Worm (Caenorhabditis elegans) whole organism, L2 larva: ENCODE data around the gene C05E7.3.

Experiments
- C34F6.9 ChIP-seq: fragments of 150-350 bp; optimal IDR thresholded peaks from 2 replicates; lab custom pipeline; 2014; ENCODE audit warnings: missing biosample characterization, missing genetic modification characterization
- F13H6.1 ChIP-seq: sonication (generic microtip); optimal IDR thresholded peaks from 2 replicates; lab custom pipeline; 2016; ENCODE audit warnings: missing genetic modification characterization, missing compliant biosample characterization
- R02D3.7 ChIP-seq: fragments of 150-350 bp; optimal IDR thresholded peaks from 2 replicates; lab custom pipeline; 2014; ENCODE audit warnings: missing biosample characterization, missing genetic modification characterization
- Y55F3AM.14 ChIP-seq: fragments of 200-800 bp; sonication (Bioruptor generic); optimal IDR thresholded peaks from 2 replicates; lab custom pipeline; 2018; ENCODE audit warnings: mild to moderate bottlenecking, missing genetic modification characterization, missing compliant biosample characterization
- aly-2 ChIP-seq: fragments of 150-350 bp; optimal IDR thresholded peaks from 2 replicates; lab custom pipeline; 2014; ENCODE audit warnings: missing biosample characterization, missing genetic modification characterization
- ama-1 ChIP-seq: fragments of 150-350 bp; optimal IDR thresholded peaks from 2 replicates; lab custom pipeline; 2018; ENCODE audit warnings: inconsistent platforms
- blmp-1 ChIP-seq: sonication (generic microtip); optimal IDR thresholded peaks from 2 replicates; lab custom pipeline; 2017; ENCODE audit warnings: missing genetic modification characterization, mild to moderate bottlenecking, missing compliant biosample characterization, antibody characterized with exemption, moderate library complexity; ENCODE audit not compliant: insufficient read depth
- ceh-82 ChIP-seq: fragments of 150-350 bp; optimal IDR thresholded peaks from 2 replicates; lab custom pipeline; 2014; ENCODE audit warnings: missing biosample characterization, missing genetic modification characterization
- crh-2 ChIP-seq: sonication (generic microtip); optimal IDR thresholded peaks from 2 replicates; lab custom pipeline; 2017; ENCODE audit warnings: missing biosample characterization, missing genetic modification characterization
- egl-27 ChIP-seq: sonication (generic microtip); optimal IDR thresholded peaks from 3 replicates; lab custom pipeline; 2017; ENCODE audit warnings: missing biosample characterization, missing genetic modification reagents, missing genetic modification characterization
- elt-1 ChIP-seq: fragments of 150-350 bp; optimal IDR thresholded peaks from 2 replicates; lab custom pipeline; 2014; ENCODE audit warnings: missing biosample characterization, missing genetic modification characterization
- elt-3 ChIP-seq: sonication (generic microtip); optimal IDR thresholded peaks from 2 replicates; lab custom pipeline; 2017; ENCODE audit warnings: missing biosample characterization, missing genetic modification characterization
- fos-1 ChIP-seq: fragments of 150-350 bp; optimal IDR thresholded peaks from 2 replicates; lab custom pipeline; 2014; ENCODE audit warnings: missing biosample characterization, missing genetic modification characterization
- gmeb-1 ChIP-seq: fragments of 150-350 bp; optimal IDR thresholded peaks from 2 replicates; lab custom pipeline; 2014; ENCODE audit warnings: missing biosample characterization, missing genetic modification characterization
- lin-11 ChIP-seq: fragments of 150-350 bp; sonication (generic microtip); optimal IDR thresholded peaks from 2 replicates; lab custom pipeline; 2014; ENCODE audit warnings: missing biosample characterization, missing genetic modification characterization, inconsistent platforms, mixed read lengths
- lin-13 ChIP-seq: fragments of 150-350 bp; optimal IDR thresholded peaks from 2 replicates; lab custom pipeline; 2014; ENCODE audit warnings: missing biosample characterization, missing genetic modification reagents, missing genetic modification characterization
- lsy-2 ChIP-seq, 2 experiments: fragments of 150-350 bp in 1 of 2; sonication (generic microtip) in 1 of 2; optimal IDR thresholded peaks; 2 replicates each; lab custom pipeline; 2014 to 2017; ENCODE audit warnings: missing biosample characterization in 2 of 2, missing genetic modification characterization in 2 of 2
- mab-5 ChIP-seq: fragments of 150-350 bp; optimal IDR thresholded peaks from 2 replicates; lab custom pipeline; 2014; ENCODE audit warnings: missing biosample characterization, missing genetic modification characterization
- mdl-1 ChIP-seq, 2 experiments: fragments of 150-350 bp in 1 of 2; sonication (generic microtip) in 1 of 2; optimal IDR thresholded peaks; 2 replicates each; lab custom pipeline; 2017; ENCODE audit warnings: missing biosample characterization in 2 of 2, missing genetic modification characterization in 2 of 2
- nhr-10 ChIP-seq: sonication (generic microtip); optimal IDR thresholded peaks from 2 replicates; lab custom pipeline; 2017; ENCODE audit warnings: missing biosample characterization, missing genetic modification characterization
- nhr-12 ChIP-seq: fragments of 150-350 bp; optimal IDR thresholded peaks from 2 replicates; lab custom pipeline; 2014; ENCODE audit warnings: missing biosample characterization, missing genetic modification characterization
- nhr-129 ChIP-seq: fragments of 150-350 bp; optimal IDR thresholded peaks from 2 replicates; lab custom pipeline; 2014; ENCODE audit warnings: missing biosample characterization, missing genetic modification characterization
- nhr-21 ChIP-seq: fragments of 150-350 bp; optimal IDR thresholded peaks from 2 replicates; lab custom pipeline; 2014; ENCODE audit warnings: missing biosample characterization, missing genetic modification characterization
- nhr-23 ChIP-seq: fragments of 150-350 bp; optimal IDR thresholded peaks from 2 replicates; lab custom pipeline; 2014; ENCODE audit warnings: missing biosample characterization, missing genetic modification reagents, missing genetic modification characterization
- nhr-237 ChIP-seq: fragments of 150-350 bp; optimal IDR thresholded peaks from 2 replicates; lab custom pipeline; 2014; ENCODE audit warnings: missing biosample characterization, missing genetic modification characterization
- nhr-25 ChIP-seq: fragments of 150-350 bp; sonication (generic microtip); optimal IDR thresholded peaks from 3 replicates; lab custom pipeline; 2014; ENCODE audit warnings: missing biosample characterization, missing genetic modification characterization
- nhr-6 ChIP-seq: fragments of 150-350 bp; optimal IDR thresholded peaks from 2 replicates; lab custom pipeline; 2014; ENCODE audit warnings: missing biosample characterization, missing genetic modification characterization
- skn-1 ChIP-seq: sonication (generic microtip); optimal IDR thresholded peaks from 2 replicates; lab custom pipeline; 2017; ENCODE audit warnings: missing biosample characterization, missing genetic modification characterization
- sma-3 ChIP-seq: sonication (generic microtip); optimal IDR thresholded peaks from 2 replicates; lab custom pipeline; 2016; ENCODE audit warnings: missing genetic modification reagents, missing genetic modification characterization, missing compliant biosample characterization
- sma-9 ChIP-seq, 2 experiments: fragments of 150-350 bp in 1 of 2; sonication (generic microtip) in 1 of 2; optimal IDR thresholded peaks; 2 replicates each; lab custom pipeline; 2014 to 2016; ENCODE audit warnings: missing genetic modification characterization in 2 of 2, mild to moderate bottlenecking in 1 of 2, missing biosample characterization in 1 of 2, missing compliant biosample characterization in 1 of 2, missing genetic modification reagents in 1 of 2, moderate library complexity in 1 of 2
- snpc-4 ChIP-seq: fragments of 150-350 bp; optimal IDR thresholded peaks from 2 replicates; lab custom pipeline; 2014; ENCODE audit warnings: missing biosample characterization, missing genetic modification characterization
- unc-39 ChIP-seq: fragments of 150-350 bp; optimal IDR thresholded peaks from 2 replicates; lab custom pipeline; 2014; ENCODE audit warnings: missing biosample characterization, missing genetic modification characterization
- unc-62 ChIP-seq: fragments of 150-350 bp; optimal IDR thresholded peaks from 2 replicates; lab custom pipeline; 2014; ENCODE audit warnings: missing biosample characterization, missing genetic modification reagents, missing genetic modification characterization
- zag-1 ChIP-seq: fragments of 150-350 bp; optimal IDR thresholded peaks from 2 replicates; lab custom pipeline; 2014; ENCODE audit warnings: missing biosample characterization, missing genetic modification characterization
- ztf-1 ChIP-seq: fragments of 200-800 bp; sonication (Bioruptor generic); conservative IDR thresholded peaks from 2 replicates; pipeline ENCODE4 v1.3.6; 2022; ENCODE audit warnings: missing genetic modification characterization, missing compliant biosample characterization

C05E7.3 gene

DNA sequence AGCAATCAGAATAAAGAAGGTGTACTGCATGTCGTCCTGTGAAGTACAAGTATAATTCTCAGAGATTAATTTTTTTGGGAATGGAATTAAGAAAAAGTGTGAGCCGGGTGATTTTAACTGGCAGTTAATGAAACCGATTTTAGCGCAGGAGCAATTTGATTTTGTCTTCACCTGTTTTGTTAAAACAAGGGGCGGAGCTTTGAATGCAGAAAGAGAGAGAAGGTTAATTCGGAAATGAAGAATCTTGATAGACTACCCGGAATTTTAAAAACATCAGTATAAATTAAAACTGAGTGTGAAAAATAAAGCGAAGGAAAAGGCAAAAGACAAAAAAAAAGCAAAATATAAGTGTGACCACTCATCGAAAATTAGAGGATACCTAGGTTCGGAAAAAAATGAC is at the start of gene C05E7.3:
Gene C05E7.3 (minus strand): TSS at position 101 of the 400 bp plus-strand sequence.
- TF ChIP-seq nhr-10 (no peak), Y55F3AM.14 (GFP tag; lab: Kevin White, UChicago) (no peak), skn-1 (tag; lab: Kevin White, UChicago) (no peak), fos-1 (tag; lab: Kevin White, UChicago) (no peak), unc-39 (tag; lab: Kevin White, UChicago) (no peak), ztf-1 (GFP tag; lab: Robert Waterston, UW) (no peak), mab-5 (tag; lab: Kevin White, UChicago) (no peak), R02D3.7 (tag; lab: Kevin White, UChicago) (no peak), egl-27 (tag; lab: Kevin White, UChicago) (no peak), sma-3 (GFP tag; lab: Kevin White, UChicago) (no peak), zag-1 (tag; lab: Kevin White, UChicago) (no peak), lin-11 (tag; lab: Kevin White, UChicago) (no peak), nhr-23 (tag; lab: Kevin White, UChicago) (no peak), ceh-82 (tag; lab: Kevin White, UChicago) (no peak), ama-1 (no peak), nhr-237 (tag; lab: Kevin White, UChicago) (no peak), nhr-12 (no peak)

DNA sequence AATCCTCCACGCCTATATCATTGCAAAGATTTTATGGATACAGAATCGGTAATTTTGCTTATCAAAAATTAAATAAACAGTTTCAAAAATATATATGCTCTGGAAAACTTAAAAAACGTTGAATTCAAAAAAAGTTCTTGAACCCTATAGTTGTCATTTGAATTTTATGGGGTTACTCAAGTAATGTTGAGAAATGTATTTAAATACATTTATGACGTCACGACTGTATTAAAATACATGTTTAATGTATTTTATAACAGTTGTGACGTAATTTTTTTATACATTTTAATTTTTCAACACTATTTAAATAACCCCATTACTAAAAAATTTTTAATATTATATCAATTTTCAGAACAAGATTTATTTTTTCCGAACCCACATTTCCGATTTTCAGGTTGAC is 49.7 kb upstream of the C05E7.3 start:
- peak; percentile 25 for TF ChIP-seq nhr-25 (tag; lab: Kevin White, UChicago)
- TF ChIP-seq snpc-4 (tag; lab: Kevin White, UChicago), result no peak
- no peak for TF ChIP-seq mdl-1 (tag; optimal IDR thresholded peaks at IDR 0.05; lab: Kevin White, UChicago)

DNA sequence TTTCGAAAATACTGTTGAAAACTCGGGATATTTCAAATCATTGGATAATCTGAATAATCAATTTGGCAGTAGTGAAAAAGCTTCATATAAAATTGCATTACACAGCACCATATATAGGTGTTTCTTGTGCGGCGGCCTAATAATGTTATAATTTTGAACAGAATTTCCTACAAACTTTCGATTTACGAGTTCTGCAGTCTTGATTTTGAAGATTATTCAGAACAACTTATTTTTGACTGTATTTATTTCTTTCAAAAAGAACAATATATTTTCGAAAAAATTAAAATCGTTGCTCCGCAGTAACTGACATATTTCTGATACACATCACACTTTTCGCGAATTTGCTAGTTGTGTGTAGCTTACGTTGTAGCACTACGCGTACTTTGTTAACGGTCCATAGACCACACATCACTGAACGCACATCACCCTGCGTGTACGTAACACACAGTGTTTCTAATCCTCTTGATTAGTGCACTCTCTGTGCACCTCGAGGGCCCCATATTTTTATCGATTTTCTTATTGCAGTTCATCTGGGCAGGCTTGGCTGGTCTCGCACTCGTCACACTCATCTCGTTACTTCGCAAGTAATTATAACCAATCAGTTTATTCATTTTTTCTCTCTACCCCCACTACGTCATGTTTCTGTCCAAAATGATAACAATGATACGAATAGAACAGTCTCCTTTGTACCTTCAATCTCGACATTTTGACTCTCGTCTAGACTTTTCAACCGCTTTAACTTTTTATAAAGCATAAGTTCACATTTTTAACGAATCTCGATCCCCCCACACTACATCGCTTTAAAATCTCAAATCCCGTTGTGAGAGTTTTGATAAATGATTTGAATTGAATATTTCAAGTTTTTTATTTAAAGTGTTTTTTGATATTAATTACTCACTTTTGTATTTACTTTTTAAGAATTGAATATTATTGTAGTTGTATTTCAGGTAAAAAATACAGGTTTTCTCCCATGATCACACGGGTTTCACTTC is 44.4 kb upstream of the C05E7.3 start, which contains the start of the genes F11C1.1 and vwa-8:
Gene F11C1.1 (minus strand): TSS at position 51 of the 992 bp plus-strand sequence.
Gene vwa-8 (plus strand): TSS at position 942 of the 992 bp plus-strand sequence.
- TF ChIP-seq blmp-1 (tag; lab: Kevin White, UChicago), result no peak
- peak; percentile 63 for TF ChIP-seq nhr-10
- peak; percentile 51 for TF ChIP-seq nhr-21 (tag; lab: Kevin White, UChicago)
- TF ChIP-seq skn-1 (tag; lab: Kevin White, UChicago), result no peak
- no peak for TF ChIP-seq gmeb-1 (tag; lab: Kevin White, UChicago)
- peak; percentile 32 for TF ChIP-seq C34F6.9 (tag; lab: Kevin White, UChicago)
- TF ChIP-seq elt-3 (tag; lab: Kevin White, UChicago), result no peak
- TF ChIP-seq lsy-2 (tag; optimal IDR thresholded peaks at IDR 0.05; lab: Kevin White, UChicago), result peak in 1 of 2 experiments; percentile 43
- TF ChIP-seq nhr-25 (tag; lab: Kevin White, UChicago), result peak; percentile 69
- TF ChIP-seq crh-2, result peak; percentile 50
- no peak for TF ChIP-seq nhr-23 (tag; lab: Kevin White, UChicago)
- no peak for TF ChIP-seq aly-2 (tag; lab: Kevin White, UChicago)
- no peak for TF ChIP-seq nhr-6 (tag; lab: Kevin White, UChicago)
- peak; percentile 80 for TF ChIP-seq sma-9 (GFP tag; optimal IDR thresholded peaks at IDR 0.05; lab: Kevin White, UChicago)
- TF ChIP-seq sma-9 (tag; optimal IDR thresholded peaks at IDR 0.05; lab: Kevin White, UChicago), result no peak
- no peak for TF ChIP-seq lin-11 (tag; lab: Kevin White, UChicago)
- no peak for TF ChIP-seq elt-1 (tag; lab: Kevin White, UChicago)
- peak; percentile 43 for TF ChIP-seq lin-13
- TF ChIP-seq unc-62 (GFP tag; lab: Kevin White, UChicago), result no peak
- no peak for TF ChIP-seq ama-1
- TF ChIP-seq F13H6.1, result peak; percentile 58
- no peak for TF ChIP-seq fos-1 (tag; lab: Kevin White, UChicago)
- no peak for TF ChIP-seq ceh-82 (tag; lab: Kevin White, UChicago)
- no peak for TF ChIP-seq nhr-237 (tag; lab: Kevin White, UChicago)
- TF ChIP-seq nhr-129 (tag; lab: Kevin White, UChicago), result peak; percentile 80
- peak; percentile 30 for TF ChIP-seq sma-3 (GFP tag; lab: Kevin White, UChicago)
- TF ChIP-seq egl-27 (tag; lab: Kevin White, UChicago), result no peak
- no peak for TF ChIP-seq unc-39 (tag; lab: Kevin White, UChicago)
